Worm (Caenorhabditis elegans) whole organism, L4/young adult: ENCODE results near the gene F46B3.16.

Experiments
- W03F9.2 ChIP-seq: fragments of 150-350 bp; optimal IDR thresholded peaks from 2 replicates; lab custom pipeline; 2014; ENCODE audit warnings: missing biosample characterization, missing genetic modification characterization
- dao-5 ChIP-seq: sonication (generic microtip); optimal IDR thresholded peaks from 2 replicates; lab custom pipeline; 2016; ENCODE audit warnings: missing genotype, missing genetic modification characterization, moderate library complexity, missing compliant biosample characterization
- him-1 ChIP-seq: sonication (generic microtip); optimal IDR thresholded peaks from 2 replicates; lab custom pipeline; 2016; ENCODE audit warnings: missing genotype, missing genetic modification reagents, missing genetic modification characterization, missing compliant biosample characterization

Gene F46B3.16

ce11 chrV:20660025-20660424 is 25.6 kb downstream of the F46B3.16 start, which contains the start of gene W01F3.2:
Gene W01F3.2, plus strand, starts transcription at chrV:20660325.
- no peak for TF ChIP-seq dao-5 (tag; lab: Kevin White, UChicago)
- no peak for TF ChIP-seq him-1
- no peak for TF ChIP-seq W03F9.2

- TF ChIP-seq dao-5 (tag; lab: Kevin White, UChicago): no peak
- TF ChIP-seq him-1: no peak
- TF ChIP-seq W03F9.2: no peak
These were observed 28.0 kb downstream of the F46B3.16 start for ce11 chrV:20662474-20662873.

- TF ChIP-seq him-1 (no peak), dao-5 (tag; lab: Kevin White, UChicago) (no peak), W03F9.2 (no peak)
These were observed 29.3 kb downstream of the F46B3.16 start for ce11 chrV:20663736-20664135.

ce11 chrV:20664930-20665329 is 30.5 kb downstream of the F46B3.16 start:
- TF ChIP-seq W03F9.2 (no peak), dao-5 (tag; lab: Kevin White, UChicago) (no peak), him-1 (no peak)

ce11 chrV:20666905-20667304 is 32.5 kb downstream of the F46B3.16 start, which contains the start of gene mlt-11:
Gene mlt-11, plus strand, starts transcription at chrV:20667205.
- TF ChIP-seq dao-5 (tag; lab: Kevin White, UChicago) (no peak), him-1 (no peak), W03F9.2 (no peak)

- TF ChIP-seq him-1 (no peak), W03F9.2 (no peak), dao-5 (tag; lab: Kevin White, UChicago) (no peak)
These were observed 36.2 kb downstream of the F46B3.16 start for ce11 chrV:20670625-20671024.

- no peak for TF ChIP-seq him-1
- TF ChIP-seq W03F9.2: no peak
- TF ChIP-seq dao-5 (tag; lab: Kevin White, UChicago): no peak
These were observed 45.8 kb downstream of the F46B3.16 start for ce11 chrV:20680189-20680588.

- TF ChIP-seq dao-5 (tag; lab: Kevin White, UChicago): no peak
- no peak for TF ChIP-seq him-1
- TF ChIP-seq W03F9.2: no peak
These were observed 46.7 kb downstream of the F46B3.16 start, which contains the start of gene srsx-35 for ce11 chrV:20681120-20681519. Gene srsx-35, plus strand, starts transcription at chrV:20681420.

- no peak for TF ChIP-seq W03F9.2
- no peak for TF ChIP-seq him-1
- TF ChIP-seq dao-5 (tag; lab: Kevin White, UChicago): no peak
These were observed 47.4 kb downstream of the F46B3.16 start for ce11 chrV:20681824-20682223.

ce11 chrV:20682309-20682708 is 47.9 kb downstream of the F46B3.16 start:
- no peak for TF ChIP-seq him-1
- TF ChIP-seq W03F9.2: no peak
- no peak for TF ChIP-seq dao-5 (tag; lab: Kevin White, UChicago)
